Worm (Caenorhabditis elegans): ENCODE measurements around the gene frpr-16.

- TF ChIP-seq elt-3 (tag; optimal IDR thresholded peaks at IDR 0.05), result no peak
- no peak for TF ChIP-seq lsy-2 (tag; optimal IDR thresholded peaks at IDR 0.05)
- no peak for TF ChIP-seq nhr-12 (tag; optimal IDR thresholded peaks at IDR 0.05)
- no peak for TF ChIP-seq elt-1 (tag; optimal IDR thresholded peaks at IDR 0.05; ENCODE audit: borderline replicate concordance, insufficient read depth)
- TF ChIP-seq mep-1 (tag; optimal IDR thresholded peaks at IDR 0.05), result no peak
- no peak for TF ChIP-seq pha-4 (tag; optimal IDR thresholded peaks at IDR 0.05)
- no peak for TF ChIP-seq unc-39 (tag; optimal IDR thresholded peaks at IDR 0.05)
- TF ChIP-seq sem-2 (GFP tag; optimal IDR thresholded peaks at IDR 0.05), result no peak
- TF ChIP-seq unc-62 (GFP tag; optimal IDR thresholded peaks at IDR 0.05), result no peak
- no peak for TF ChIP-seq nhr-28 (tag; optimal IDR thresholded peaks at IDR 0.05)
- TF ChIP-seq drap-1 (GFP tag; optimal IDR thresholded peaks at IDR 0.05), result no peak
- TF ChIP-seq ceh-83 (GFP tag; optimal IDR thresholded peaks at IDR 0.05), result no peak
- no peak for TF ChIP-seq nhr-237 (tag; optimal IDR thresholded peaks at IDR 0.05)
- TF ChIP-seq nhr-76 (tag; optimal IDR thresholded peaks at IDR 0.05), result no peak
Measured at ce11 chrII:6077604-6078003, 46.6 kb upstream of the frpr-16 start, which contains the start of gene H12I13.6.

All from whole organism, mixed stage, embryonic.